Fruit fly (Drosophila melanogaster): ENCODE data around the gene Golgin84.

The Golgin84 gene

dm6 chr3R:24357698-24358097 is at the start of gene Golgin84:
Golgin84 (minus strand) TSS chr3R:24357938.
- no peak for TF ChIP-seq noc (tag; optimal IDR thresholded peaks at IDR 0.05)

DNA sequence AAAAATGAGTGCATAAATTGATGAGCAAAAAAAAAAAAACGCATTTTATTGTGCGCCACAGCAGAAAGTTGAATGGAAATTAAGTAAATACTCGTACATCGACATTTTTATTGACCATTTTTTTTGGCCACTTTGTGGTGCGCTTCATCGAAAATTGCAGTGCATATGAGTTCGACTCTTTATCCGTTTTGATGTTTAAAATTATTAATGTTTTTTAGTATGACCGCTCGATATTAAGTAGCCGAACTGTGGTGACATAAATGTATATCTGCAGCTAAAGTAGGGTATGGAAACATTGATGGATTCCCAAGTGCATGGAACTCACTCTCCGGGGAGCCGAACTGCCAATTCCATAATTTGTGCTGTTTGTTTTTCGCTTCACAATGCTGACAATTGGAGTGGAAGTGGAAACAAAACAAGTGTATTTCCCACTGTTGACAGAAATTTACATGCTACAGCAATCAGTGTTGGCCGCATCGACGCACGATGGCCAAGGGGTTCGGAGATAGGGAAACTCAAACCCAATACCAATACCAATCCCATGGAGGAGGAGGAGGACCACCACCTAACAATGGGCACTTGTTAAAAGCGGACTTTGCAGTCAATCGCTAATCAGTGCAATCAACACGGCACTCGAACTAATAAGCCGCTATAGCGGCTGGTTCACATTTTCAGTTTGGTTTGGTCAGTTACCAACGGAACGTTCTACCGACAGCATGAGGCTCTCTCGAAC is 34.6 kb upstream of the Golgin84 start, which contains the start of gene CG13616:
Gene CG13616 (plus strand): TSS at position 683 of the 733 bp plus-strand sequence.
- no peak for TF ChIP-seq noc (tag; optimal IDR thresholded peaks at IDR 0.05)

DNA sequence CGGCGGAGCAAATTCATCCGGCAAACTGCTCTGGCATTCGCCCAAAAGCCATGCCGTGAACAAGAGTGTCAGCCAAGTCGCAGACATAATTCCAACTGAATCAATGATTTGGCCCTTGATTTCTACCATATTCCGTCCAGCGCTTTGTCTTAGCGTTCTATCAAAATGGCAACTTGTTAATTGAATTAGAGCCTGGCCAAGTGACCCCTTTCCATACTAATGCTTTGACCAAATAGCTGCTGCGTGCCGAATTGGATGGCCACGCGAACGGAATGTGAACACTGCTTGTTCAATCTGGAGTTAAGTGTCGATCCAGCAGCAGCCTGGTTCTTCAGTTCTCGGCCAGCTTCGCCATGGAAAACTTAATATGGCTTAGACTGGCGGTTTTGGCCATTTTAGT is 32.5 kb upstream of the Golgin84 start, which contains the start of the genes CG5768 and CG13615:
Gene CG5768 (minus strand): TSS at position 101 of the 400 bp plus-strand sequence.
Gene CG13615 (plus strand): TSS at position 280 of the 400 bp plus-strand sequence.
- TF ChIP-seq noc (tag; optimal IDR thresholded peaks at IDR 0.05) = no peak

dm6 chr3R:24386434-24386833 is 28.7 kb upstream of the Golgin84 start:
- no peak for TF ChIP-seq noc (tag; optimal IDR thresholded peaks at IDR 0.05)

- no peak for TF ChIP-seq noc (tag; optimal IDR thresholded peaks at IDR 0.05)
Observed at dm6 chr3R:24384952-24385351, 27.2 kb upstream of the Golgin84 start, which contains the start of gene CG17780. CG17780 (minus strand) TSS chr3R:24385052.

DNA sequence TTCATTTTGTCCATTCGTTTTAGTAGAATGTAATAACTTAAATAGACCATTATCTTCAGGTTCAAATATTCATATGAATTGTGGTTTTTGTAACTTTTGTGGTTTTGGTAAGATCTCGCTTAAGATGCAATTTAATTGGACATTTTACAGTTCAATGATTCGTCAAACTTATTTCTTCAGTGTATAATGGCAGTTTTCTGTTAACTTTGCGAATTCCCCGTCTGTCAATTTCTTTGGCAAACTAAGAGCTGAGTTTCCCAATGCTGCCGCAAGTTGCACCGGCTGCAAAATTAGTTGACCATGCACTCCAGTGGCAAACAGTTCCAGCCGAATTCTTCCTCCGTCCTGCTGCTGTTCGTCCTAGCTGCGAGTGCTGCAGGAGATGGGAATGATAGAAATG is 18.8 kb upstream of the Golgin84 start, which contains the start of gene CG33342:
Gene CG33342 (plus strand): TSS at position 301 of the 400 bp plus-strand sequence.
- TF ChIP-seq noc (tag; optimal IDR thresholded peaks at IDR 0.05) = no peak

DNA sequence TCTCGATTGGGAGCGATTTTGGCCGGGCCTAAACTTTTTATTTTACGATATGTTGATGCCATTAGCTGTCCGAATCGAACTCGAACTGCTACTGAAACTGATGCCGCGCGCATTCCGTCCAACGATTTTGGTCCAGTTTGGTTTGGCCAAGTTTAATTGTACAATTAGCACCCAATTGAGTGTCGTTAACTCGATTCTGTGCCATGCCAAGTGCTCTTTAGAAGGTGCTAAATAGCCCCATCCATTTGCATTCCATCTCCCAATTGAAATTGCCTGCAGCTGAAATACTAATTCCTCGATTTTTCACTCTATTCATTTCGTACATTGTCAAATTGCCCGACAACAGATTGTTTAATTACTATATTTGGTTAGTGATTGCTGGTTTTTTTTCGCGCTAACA is 17.8 kb upstream of the Golgin84 start, which contains the start of gene CG17781:
Gene CG17781 (minus strand): TSS at position 101 of the 400 bp plus-strand sequence.
- no peak for TF ChIP-seq noc (tag; optimal IDR thresholded peaks at IDR 0.05)

dm6 chr3R:24372662-24373061 is 14.9 kb upstream of the Golgin84 start, which contains the start of gene CG17782:
CG17782 (minus strand) TSS chr3R:24372762.
- TF ChIP-seq noc (tag; optimal IDR thresholded peaks at IDR 0.05) = no peak

DNA sequence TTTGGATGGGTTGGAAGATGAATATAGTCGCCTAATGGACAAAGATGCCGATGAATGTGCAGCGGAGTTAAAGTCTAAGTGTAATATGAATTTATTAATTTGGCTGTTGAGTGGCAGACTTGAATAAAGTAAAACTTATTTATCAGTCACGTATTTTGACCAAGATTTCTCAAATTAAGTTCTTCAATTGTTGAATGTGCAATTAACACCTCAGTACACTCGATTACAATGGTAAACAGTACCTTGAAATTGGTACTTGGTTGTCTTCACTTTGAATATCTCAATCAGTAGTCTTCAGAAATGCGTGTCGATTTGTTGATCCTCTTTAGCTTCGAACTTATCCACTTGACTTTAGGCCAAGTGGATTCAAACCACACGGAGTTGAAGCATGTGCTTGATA is 11.5 kb upstream of the Golgin84 start, which contains the start of gene CG13614:
Gene CG13614 (plus strand): TSS at position 301 of the 400 bp plus-strand sequence.
- TF ChIP-seq noc (tag; optimal IDR thresholded peaks at IDR 0.05) = no peak

DNA sequence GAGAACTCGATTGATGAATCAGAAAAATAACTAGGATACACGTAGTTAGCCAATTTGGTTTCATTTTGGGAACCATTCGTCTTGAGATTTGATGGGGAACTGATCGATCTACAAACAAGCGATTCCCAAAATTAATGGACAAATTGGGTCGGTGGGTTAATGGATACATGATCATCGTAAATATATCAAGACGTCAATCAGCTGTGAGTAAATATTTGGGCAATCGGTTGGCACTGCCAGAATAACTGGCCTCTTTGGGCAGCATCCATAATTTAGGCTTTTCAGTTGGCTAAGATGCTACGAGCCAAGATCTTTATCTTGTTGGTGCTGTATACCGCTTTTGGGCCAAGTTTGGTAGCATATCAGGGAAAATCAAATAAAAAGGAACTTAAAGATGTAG is 10.3 kb upstream of the Golgin84 start, which contains the start of the genes CG42812 and CG33341:
Gene CG42812 (minus strand): TSS at position 101 of the 400 bp plus-strand sequence.
Gene CG33341 (plus strand): TSS at position 295 of the 400 bp plus-strand sequence.
- TF ChIP-seq noc (tag; optimal IDR thresholded peaks at IDR 0.05) = no peak

DNA sequence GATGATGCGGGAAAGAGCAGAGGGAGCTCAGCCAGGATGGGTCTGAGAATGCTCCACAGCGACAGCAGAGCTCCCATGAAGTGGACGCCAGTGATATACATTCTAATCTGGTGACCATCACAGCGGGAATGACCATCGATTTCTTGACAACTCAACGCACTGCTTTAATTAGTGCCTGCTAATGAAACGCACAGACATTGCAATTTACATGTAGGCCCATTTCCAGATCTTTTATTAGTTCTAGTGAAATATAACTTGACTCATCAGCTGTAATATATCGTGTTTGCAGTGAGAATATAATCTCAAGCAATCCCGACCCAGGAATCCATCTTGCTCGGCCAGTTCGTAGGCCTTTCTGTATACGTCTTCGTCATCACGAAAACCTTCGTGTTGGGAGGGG is 9.4 kb upstream of the Golgin84 start, which contains the start of gene CG42811:
Gene CG42811 (minus strand): TSS at position 101 of the 400 bp plus-strand sequence.
- no peak for TF ChIP-seq noc (tag; optimal IDR thresholded peaks at IDR 0.05)

DNA sequence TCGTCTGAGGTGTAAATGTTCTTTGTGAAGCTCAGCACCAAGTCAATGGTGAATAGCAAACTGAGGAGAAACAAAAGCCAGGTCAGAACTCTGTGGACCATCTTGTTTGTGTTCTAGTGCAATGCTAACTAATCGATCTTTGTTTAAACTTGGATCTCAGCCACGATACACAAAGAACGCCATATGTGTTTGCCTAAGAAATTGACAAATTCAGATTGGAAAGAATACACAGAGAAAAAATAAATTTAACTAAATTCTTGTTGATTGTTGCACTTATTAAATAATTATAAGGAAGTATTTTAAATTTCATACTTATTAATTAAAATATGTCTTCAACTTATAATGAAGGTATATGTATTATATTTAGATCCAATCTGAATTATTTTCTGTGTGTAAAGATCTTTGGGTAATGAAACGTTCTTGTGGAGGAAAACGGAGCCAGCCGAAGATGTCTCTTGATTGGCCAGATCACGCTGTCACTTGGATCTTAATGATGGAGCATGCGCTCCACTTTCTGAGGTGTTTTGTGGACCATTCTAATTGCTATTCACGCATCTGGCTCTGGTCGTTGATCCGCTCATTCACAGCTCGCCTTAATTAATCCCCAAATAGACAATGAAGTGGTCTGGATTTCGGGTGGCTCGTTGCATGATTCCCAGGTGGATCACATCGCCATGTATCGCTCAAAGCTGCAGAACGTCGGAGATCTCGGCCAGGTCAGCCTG is 7.3 kb upstream of the Golgin84 start, which contains the start of the genes CG17784 and CG13613:
Gene CG17784 (minus strand): TSS at position 101 of the 725 bp plus-strand sequence.
Gene CG13613 (plus strand): TSS at position 675 of the 725 bp plus-strand sequence.
- no peak for TF ChIP-seq noc (tag; optimal IDR thresholded peaks at IDR 0.05)

DNA sequence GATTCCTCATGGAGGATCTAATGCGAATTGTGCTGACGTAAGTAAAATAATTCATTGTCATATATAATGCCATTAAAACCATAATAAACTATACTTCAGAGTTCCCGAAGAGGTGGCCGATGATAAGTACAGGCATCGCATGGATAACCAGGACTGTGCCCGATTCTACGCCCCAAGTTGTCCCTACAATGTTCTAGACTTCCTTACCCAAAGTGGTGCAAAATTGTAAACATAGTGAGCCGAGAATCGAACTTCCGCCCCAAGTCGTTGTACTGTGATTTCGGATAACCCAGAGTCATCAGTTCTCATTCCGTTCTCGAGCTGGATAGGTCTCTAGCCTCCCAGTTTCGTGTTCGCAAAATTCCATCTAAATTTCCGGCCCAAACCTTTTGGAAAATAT is 5.1 kb upstream of the Golgin84 start, which contains the start of gene CG33340:
Gene CG33340 (plus strand): TSS at position 301 of the 400 bp plus-strand sequence.
- TF ChIP-seq noc (tag; optimal IDR thresholded peaks at IDR 0.05) = no peak

DNA sequence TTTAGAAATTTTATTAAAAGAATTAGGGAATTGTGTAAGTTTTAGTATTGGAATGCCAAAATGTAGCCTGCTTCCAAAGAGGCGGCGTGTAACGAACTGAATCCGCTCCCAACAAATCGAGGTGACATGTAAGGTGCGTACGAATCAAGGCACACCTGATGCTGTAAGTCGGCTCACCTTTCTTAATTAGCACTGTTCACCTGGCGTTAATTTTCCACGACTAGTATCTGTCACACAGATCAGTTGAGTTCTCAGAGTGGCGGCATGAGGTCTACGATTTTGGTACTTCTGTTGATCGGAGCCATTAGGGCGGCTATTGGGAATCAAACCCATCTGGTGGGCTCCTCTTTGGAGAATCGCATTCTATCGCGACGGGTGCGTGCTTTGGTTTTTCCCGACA is 3.8 kb upstream of the Golgin84 start, which contains the start of the genes CG5762 and CG33339:
Gene CG5762 (minus strand): TSS at position 101 of the 400 bp plus-strand sequence.
Gene CG33339 (plus strand): TSS at position 265 of the 400 bp plus-strand sequence.
- no peak for TF ChIP-seq noc (tag; optimal IDR thresholded peaks at IDR 0.05)

DNA sequence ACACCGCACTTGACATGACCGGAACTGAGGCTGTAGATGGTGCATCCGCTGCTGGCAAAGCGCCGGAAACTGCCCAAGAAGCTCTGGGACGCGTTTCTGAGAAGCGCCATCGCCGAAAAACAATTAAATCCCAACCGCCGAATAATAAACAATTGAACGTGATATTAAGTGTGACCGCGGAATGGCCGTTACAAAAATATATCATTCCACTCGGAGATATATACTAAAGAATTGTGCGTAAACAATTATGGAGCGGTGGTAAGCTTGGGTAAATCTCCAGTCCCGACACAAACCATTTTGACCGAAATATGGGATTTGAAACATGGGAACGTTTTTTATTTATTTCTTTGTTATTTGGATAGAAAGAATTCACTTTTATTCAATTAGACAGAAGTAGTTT is 2.2 kb upstream of the Golgin84 start, which contains the start of gene CG18528:
Gene CG18528 (minus strand): TSS at position 188 of the 400 bp plus-strand sequence.
- TF ChIP-seq noc (tag; optimal IDR thresholded peaks at IDR 0.05) = no peak

Data from whole organism, larva.